Worm (Caenorhabditis elegans) whole organism, mixed stage, embryonic: ENCODE measurements around the gene C16C8.26.
"Not testable (repeated sequence)": the region's sequence is repeated elsewhere in the genome, so short reads cannot be mapped to it uniquely, and the experiment has no call there.

Source experiments
- M03D4.4 ChIP-seq: sonication (generic microtip); optimal IDR thresholded peaks from 2 replicates; lab custom pipeline; 2017; ENCODE audit warnings: mild to moderate bottlenecking, missing genetic modification characterization, missing compliant biosample characterization
- bed-3 ChIP-seq: fragments of 200-800 bp; sonication (Bioruptor generic); optimal IDR thresholded peaks from 3 replicates; lab custom pipeline; 2018; ENCODE audit warnings: mild to moderate bottlenecking, missing genetic modification characterization, moderate library complexity, missing compliant biosample characterization
- blmp-1 ChIP-seq: fragments of 150-350 bp; optimal IDR thresholded peaks from 2 replicates; lab custom pipeline; 2014; ENCODE audit warnings: missing biosample characterization, missing genetic modification characterization
- ceh-39 ChIP-seq: fragments of 150-350 bp; optimal IDR thresholded peaks from 2 replicates; lab custom pipeline; 2014; ENCODE audit warnings: missing biosample characterization, missing genetic modification characterization
- ceh-43 ChIP-seq: fragments of 200-800 bp; sonication (Bioruptor generic); optimal IDR thresholded peaks from 2 replicates; lab custom pipeline; 2018; ENCODE audit warnings: mild to moderate bottlenecking, missing genetic modification characterization, moderate library complexity, missing compliant biosample characterization
- ceh-83 ChIP-seq: fragments of 200-800 bp; sonication (Bioruptor generic); optimal IDR thresholded peaks from 2 replicates; lab custom pipeline; 2018; ENCODE audit warnings: mild to moderate bottlenecking, missing genetic modification characterization, missing compliant biosample characterization
- ces-1 ChIP-seq: fragments of 150-350 bp; optimal IDR thresholded peaks from 2 replicates; lab custom pipeline; 2014; ENCODE audit warnings: missing biosample characterization, missing genetic modification reagents, missing genetic modification characterization
- cnd-1 ChIP-seq: fragments of 200-800 bp; sonication (Bioruptor generic); optimal IDR thresholded peaks from 2 replicates; lab custom pipeline; 2018; ENCODE audit warnings: mild to moderate bottlenecking, missing genetic modification characterization, missing compliant biosample characterization
- drap-1 ChIP-seq: fragments of 200-800 bp; sonication (Bioruptor generic); optimal IDR thresholded peaks from 3 replicates; lab custom pipeline; 2018; ENCODE audit warnings: mild to moderate bottlenecking, missing genetic modification characterization, missing compliant biosample characterization
- elt-1 ChIP-seq: sonication (generic microtip); optimal IDR thresholded peaks from 2 replicates; lab custom pipeline; 2017; ENCODE audit warnings: missing genetic modification characterization, mild to moderate bottlenecking, missing compliant biosample characterization, antibody characterized with exemption, moderate library complexity, borderline replicate concordance; ENCODE audit not compliant: insufficient read depth
- flh-1 ChIP-seq: fragments of 200-800 bp; sonication (Bioruptor generic); optimal IDR thresholded peaks from 2 replicates; lab custom pipeline; 2018; ENCODE audit warnings: mild to moderate bottlenecking, missing genetic modification characterization, moderate library complexity, missing compliant biosample characterization
- ham-2 ChIP-seq: fragments of 200-800 bp; sonication (Bioruptor generic); optimal IDR thresholded peaks from 2 replicates; lab custom pipeline; 2018; ENCODE audit warnings: mild to moderate bottlenecking, missing genetic modification characterization, missing compliant biosample characterization
- hlh-1 ChIP-seq: fragments of 150-350 bp; optimal IDR thresholded peaks from 2 replicates; lab custom pipeline; 2014; ENCODE audit warnings: missing biosample characterization, missing genetic modification reagents, missing genetic modification characterization
- lin-13 ChIP-seq: fragments of 150-350 bp; optimal IDR thresholded peaks from 2 replicates; lab custom pipeline; 2014; ENCODE audit warnings: missing biosample characterization, missing genetic modification characterization
- lin-32 ChIP-seq: fragments of 200-800 bp; sonication (Bioruptor generic); optimal IDR thresholded peaks from 2 replicates; lab custom pipeline; 2018; ENCODE audit warnings: mild to moderate bottlenecking, missing genetic modification characterization, missing compliant biosample characterization
- lsy-2 ChIP-seq: fragments of 150-350 bp; optimal IDR thresholded peaks from 2 replicates; lab custom pipeline; 2014; ENCODE audit warnings: missing biosample characterization, missing genetic modification characterization
- mab-5 ChIP-seq: fragments of 150-350 bp; optimal IDR thresholded peaks from 2 replicates; lab custom pipeline; 2014; ENCODE audit warnings: missing biosample characterization, missing genetic modification characterization
- mep-1 ChIP-seq: fragments of 150-350 bp; optimal IDR thresholded peaks from 2 replicates; lab custom pipeline; 2017; ENCODE audit warnings: missing biosample characterization, missing genetic modification reagents, missing genetic modification characterization, inconsistent platforms
- mls-2 ChIP-seq: sonication (generic microtip); optimal IDR thresholded peaks from 2 replicates; lab custom pipeline; 2016; ENCODE audit warnings: mild to moderate bottlenecking, missing genetic modification characterization, moderate library complexity, missing compliant biosample characterization
- nhr-12 ChIP-seq: fragments of 150-350 bp; optimal IDR thresholded peaks from 2 replicates; lab custom pipeline; 2014; ENCODE audit warnings: missing biosample characterization, missing genetic modification characterization
- nhr-237 ChIP-seq: fragments of 150-350 bp; optimal IDR thresholded peaks from 2 replicates; lab custom pipeline; 2014; ENCODE audit warnings: missing biosample characterization, missing genetic modification characterization
- nhr-28 ChIP-seq: fragments of 150-350 bp; optimal IDR thresholded peaks from 2 replicates; lab custom pipeline; 2014; ENCODE audit warnings: missing biosample characterization, missing genetic modification characterization
- nhr-76 ChIP-seq: sonication (generic microtip); optimal IDR thresholded peaks from 2 replicates; lab custom pipeline; 2017; ENCODE audit warnings: missing biosample characterization, missing genetic modification characterization
- pha-4 ChIP-seq: fragments of 150-350 bp; optimal IDR thresholded peaks from 2 replicates; lab custom pipeline; 2018; ENCODE audit warnings: missing biosample characterization, missing genetic modification reagents, missing genetic modification characterization
- sem-2 ChIP-seq: fragments of 200-800 bp; sonication (Bioruptor generic); optimal IDR thresholded peaks from 2 replicates; lab custom pipeline; 2018; ENCODE audit warnings: mild to moderate bottlenecking, missing genetic modification characterization, missing compliant biosample characterization
- snpc-4 ChIP-seq: fragments of 150-350 bp; optimal IDR thresholded peaks from 2 replicates; lab custom pipeline; 2014; ENCODE audit warnings: missing biosample characterization, missing genetic modification characterization
- sptf-1 ChIP-seq: sonication (generic microtip); optimal IDR thresholded peaks from 2 replicates; lab custom pipeline; 2017; ENCODE audit warnings: mild to moderate bottlenecking, missing genetic modification characterization, moderate library complexity, missing compliant biosample characterization
- tbx-8 ChIP-seq: fragments of 200-800 bp; sonication (Bioruptor generic); optimal IDR thresholded peaks from 2 replicates; lab custom pipeline; 2018; ENCODE audit warnings: mild to moderate bottlenecking, missing genetic modification characterization, moderate library complexity, missing compliant biosample characterization
- unc-120 ChIP-seq: sonication (generic microtip); optimal IDR thresholded peaks from 2 replicates; lab custom pipeline; 2017; ENCODE audit warnings: missing genetic modification characterization, missing compliant biosample characterization; ENCODE audit not compliant: poor library complexity, severe bottlenecking
- unc-39 ChIP-seq: fragments of 150-350 bp; optimal IDR thresholded peaks from 2 replicates; lab custom pipeline; 2014; ENCODE audit warnings: missing biosample characterization, missing genetic modification characterization
- unc-62 ChIP-seq: fragments of 150-350 bp; optimal IDR thresholded peaks from 2 replicates; lab custom pipeline; 2014; ENCODE audit warnings: missing biosample characterization, missing genetic modification reagents, missing genetic modification characterization
- zip-8 ChIP-seq: fragments of 150-350 bp; optimal IDR thresholded peaks from 2 replicates; lab custom pipeline; 2014; ENCODE audit warnings: missing biosample characterization, missing genetic modification characterization
- ztf-11 ChIP-seq: fragments of 150-350 bp; optimal IDR thresholded peaks from 2 replicates; lab custom pipeline; 2014; ENCODE audit warnings: missing biosample characterization, missing genetic modification characterization

The C16C8.26 gene

ce11 chrII:3472316-3472715, 14.2 kb upstream of the C16C8.26 start, which contains the start of gene Y49F6B.12:
TSS of gene Y49F6B.12 (minus strand) at chrII:3472416.
- TF ChIP-seq lsy-2 (tag; lab: Kevin White, UChicago) = no peak
- no peak for TF ChIP-seq mab-5 (tag; lab: Kevin White, UChicago)
- no peak for TF ChIP-seq nhr-28 (tag; lab: Kevin White, UChicago)
- TF ChIP-seq ceh-39 = no peak
- TF ChIP-seq mls-2 = no peak
- no peak for TF ChIP-seq tbx-8 (GFP tag; lab: Kevin White, UChicago)
- TF ChIP-seq nhr-12 (tag; lab: Kevin White, UChicago) = no peak
- no peak for TF ChIP-seq blmp-1 (tag; lab: Kevin White, UChicago)
- no peak for TF ChIP-seq flh-1 (GFP tag; lab: Kevin White, UChicago)
- TF ChIP-seq M03D4.4 (tag; lab: Kevin White, UChicago) = no peak
- no peak for TF ChIP-seq nhr-237 (tag; lab: Kevin White, UChicago)
- no peak for TF ChIP-seq sem-2 (GFP tag; lab: Kevin White, UChicago)
- TF ChIP-seq bed-3 (GFP tag; lab: Kevin White, UChicago) = no peak
- TF ChIP-seq cnd-1 = no peak
- no peak for TF ChIP-seq pha-4 (tag; lab: Kevin White, UChicago)
- TF ChIP-seq nhr-76 (tag; lab: Kevin White, UChicago) = no peak
- TF ChIP-seq ham-2 (GFP tag; lab: Kevin White, UChicago) = no peak
- TF ChIP-seq unc-62 (GFP tag; lab: Kevin White, UChicago) = no peak
- TF ChIP-seq snpc-4 (tag; lab: Kevin White, UChicago) = no peak

- TF ChIP-seq unc-39 (tag; lab: Kevin White, UChicago) (no peak), sem-2 (GFP tag; lab: Kevin White, UChicago) (no peak), drap-1 (GFP tag; lab: Kevin White, UChicago) (no peak), cnd-1 (no peak), ceh-39 (no peak), zip-8 (no peak), nhr-237 (tag; lab: Kevin White, UChicago) (no peak), elt-1 (tag; lab: Kevin White, UChicago) (no peak), ceh-83 (GFP tag; lab: Kevin White, UChicago) (no peak), nhr-12 (tag; lab: Kevin White, UChicago) (no peak), snpc-4 (tag; lab: Kevin White, UChicago) (no peak), tbx-8 (GFP tag; lab: Kevin White, UChicago) (no peak), pha-4 (tag; lab: Kevin White, UChicago) (no peak), hlh-1 (tag; lab: Kevin White, UChicago) (no peak)
Observed at ce11 chrII:3471603-3472002, 13.5 kb upstream of the C16C8.26 start, which contains the start of gene Y49F6B.13. TSS of gene Y49F6B.13 (minus strand) at chrII:3471703.

DNA sequence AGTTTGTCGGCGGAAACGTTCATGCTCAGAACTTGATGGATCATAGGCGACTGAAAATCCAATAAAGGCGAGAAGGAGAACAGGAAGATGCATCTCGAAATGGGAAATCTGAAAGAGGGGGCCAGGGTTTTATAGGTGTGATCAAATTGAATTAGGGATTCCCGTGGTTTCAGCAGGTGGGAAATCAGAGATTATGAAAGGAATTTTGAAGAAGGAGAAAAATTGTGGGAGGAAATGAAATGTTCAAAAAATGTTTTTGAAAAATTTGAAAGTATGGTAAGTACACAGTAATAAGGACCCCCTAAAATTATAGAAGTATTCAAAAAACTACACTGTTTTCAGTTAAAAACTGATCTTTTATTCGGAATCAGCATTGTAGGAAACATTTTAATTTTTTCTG, 12.4 kb upstream of the C16C8.26 start, which contains the start of gene Y49F6B.20:
TSS of gene Y49F6B.20 (minus strand) at position 101 of the 400 bp plus-strand sequence.
- TF ChIP-seq mab-5 (tag; lab: Kevin White, UChicago) (no peak), ceh-83 (GFP tag; lab: Kevin White, UChicago) (no peak), mls-2 (no peak), sptf-1 (tag; lab: Kevin White, UChicago) (no peak), nhr-28 (tag; lab: Kevin White, UChicago) (no peak), lsy-2 (tag; lab: Kevin White, UChicago) (no peak), sem-2 (GFP tag; lab: Kevin White, UChicago) (no peak), mep-1 (tag; lab: Kevin White, UChicago) (no peak), ceh-43 (no peak), cnd-1 (no peak), zip-8 (no peak), pha-4 (tag; lab: Kevin White, UChicago) (no peak)
- TF ChIP-seq, all 35 proteins: peak for 0

- not testable (repeated sequence) for TF ChIP-seq lin-32; sem-2 (GFP tag; lab: Kevin White, UChicago); drap-1 (GFP tag; lab: Kevin White, UChicago)
Observed at ce11 chrII:3464580-3464979, 6.5 kb upstream of the C16C8.26 start, which contains the start of gene C16C8.10. TSS of gene C16C8.10 (minus strand) at chrII:3464680.

DNA sequence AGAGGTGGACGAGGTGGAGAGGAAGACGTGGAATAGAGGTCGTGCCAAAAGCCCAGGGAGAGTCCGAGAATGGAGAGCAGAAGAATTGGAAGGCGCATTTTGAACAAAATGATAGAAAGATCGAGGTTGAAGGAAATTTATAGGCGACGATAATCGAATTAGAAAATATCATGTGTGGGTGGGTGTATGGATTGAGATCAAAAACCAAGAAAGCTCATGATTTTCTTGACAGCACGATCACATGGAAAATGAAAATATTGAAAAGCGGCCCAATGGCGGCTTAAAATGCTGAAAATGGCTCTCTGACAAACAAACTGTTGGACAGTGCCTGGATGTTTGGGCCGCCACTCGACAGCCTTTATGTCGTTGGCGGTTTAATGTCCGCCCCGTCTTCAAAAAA, 5.0 kb upstream of the C16C8.26 start, which contains the start of gene C16C8.9:
TSS of gene C16C8.9 (minus strand) at position 101 of the 400 bp plus-strand sequence.
- no peak for TF ChIP-seq flh-1 (GFP tag; lab: Kevin White, UChicago)
- no peak for TF ChIP-seq drap-1 (GFP tag; lab: Kevin White, UChicago)
- TF ChIP-seq lin-32 = no peak
- no peak for TF ChIP-seq nhr-237 (tag; lab: Kevin White, UChicago)
- TF ChIP-seq unc-120 (tag; lab: Kevin White, UChicago) = no peak
- TF ChIP-seq unc-39 (tag; lab: Kevin White, UChicago) = no peak
- no peak for TF ChIP-seq sem-2 (GFP tag; lab: Kevin White, UChicago)
- TF ChIP-seq ces-1 (GFP tag; lab: Kevin White, UChicago) = no peak
- no peak for TF ChIP-seq pha-4 (tag; lab: Kevin White, UChicago)
- no peak for TF ChIP-seq lin-13 (tag; lab: Kevin White, UChicago)
- no peak for TF ChIP-seq ceh-83 (GFP tag; lab: Kevin White, UChicago)
- no peak for TF ChIP-seq ztf-11 (tag; lab: Kevin White, UChicago)
- TF ChIP-seq snpc-4 (tag; lab: Kevin White, UChicago) = no peak
- no peak for TF ChIP-seq cnd-1
- TF ChIP-seq M03D4.4 (tag; lab: Kevin White, UChicago) = no peak
- TF ChIP-seq unc-62 (GFP tag; lab: Kevin White, UChicago) = no peak
- no peak for TF ChIP-seq lsy-2 (tag; lab: Kevin White, UChicago)
- TF ChIP-seq ham-2 (GFP tag; lab: Kevin White, UChicago) = no peak
- TF ChIP-seq nhr-76 (tag; lab: Kevin White, UChicago) = no peak
- TF ChIP-seq, all 35 proteins: peak for 0
